Fruit fly (Drosophila melanogaster) whole organism, embryonic: ENCODE results near the gene CG12096.

Source experiments
- ATbp ChIP-seq: fragments of 200-800 bp; sonication (Bioruptor generic); optimal IDR thresholded peaks from 2 replicates; lab custom pipeline; 2017; ENCODE audit warnings: missing biosample characterization, mild to moderate bottlenecking, missing genetic modification characterization, missing genetic modification reagents
- Asciz ChIP-seq: fragments of 200-800 bp; sonication (Bioruptor generic); optimal IDR thresholded peaks from 2 replicates; lab custom pipeline; 2017; ENCODE audit warnings: missing biosample characterization, mild to moderate bottlenecking, missing genetic modification characterization, missing genetic modification reagents
- Blimp-1 ChIP-seq: fragments of 200-800 bp; sonication (Bioruptor generic); optimal IDR thresholded peaks from 3 replicates; lab custom pipeline; 2018; ENCODE audit warnings: missing biosample characterization, missing genetic modification characterization, mild to moderate bottlenecking, moderate library complexity, missing genetic modification reagents
- CG10979 ChIP-seq: fragments of 200-800 bp; sonication (Bioruptor generic); optimal IDR thresholded peaks from 2 replicates; lab custom pipeline; 2018; ENCODE audit warnings: missing biosample characterization, mild to moderate bottlenecking, missing genetic modification characterization, moderate library complexity
- CG12155 ChIP-seq: fragments of 200-800 bp; sonication (Bioruptor generic); optimal IDR thresholded peaks from 3 replicates; lab custom pipeline; 2016; ENCODE audit warnings: missing biosample characterization, missing genetic modification characterization
- CG12659 ChIP-seq: fragments of 200-800 bp; sonication (Bioruptor generic); optimal IDR thresholded peaks from 3 replicates; lab custom pipeline; 2017; ENCODE audit warnings: mild to moderate bottlenecking, missing biosample characterization, missing genetic modification reagents, missing genetic modification characterization
- CG14710 ChIP-seq: fragments of 200-800 bp; sonication (Bioruptor generic); optimal IDR thresholded peaks from 3 replicates; lab custom pipeline; 2019; ENCODE audit warnings: missing biosample characterization, mild to moderate bottlenecking, missing genetic modification characterization, moderate library complexity
- CG15269 ChIP-seq: fragments of 200-800 bp; sonication (Bioruptor generic); optimal IDR thresholded peaks from 2 replicates; lab custom pipeline; 2018; ENCODE audit warnings: missing biosample characterization, mild to moderate bottlenecking, missing genetic modification characterization, moderate library complexity
- CG15479 ChIP-seq: fragments of 200-800 bp; sonication (Bioruptor generic); optimal IDR thresholded peaks from 3 replicates; lab custom pipeline; 2019; ENCODE audit warnings: missing biosample characterization, mild to moderate bottlenecking, missing genetic modification characterization, moderate library complexity
- CG17359 ChIP-seq: fragments of 200-800 bp; sonication (Bioruptor generic); optimal IDR thresholded peaks from 3 replicates; lab custom pipeline; 2018; ENCODE audit warnings: missing biosample characterization, mild to moderate bottlenecking, missing genetic modification characterization, moderate library complexity
- CG17385 ChIP-seq: fragments of 200-800 bp; sonication (Bioruptor generic); optimal IDR thresholded peaks from 3 replicates; lab custom pipeline; 2018; ENCODE audit warnings: missing biosample characterization, mild to moderate bottlenecking, missing genetic modification characterization
- CG17568 ChIP-seq: fragments of 200-800 bp; sonication (Bioruptor generic); optimal IDR thresholded peaks from 2 replicates; lab custom pipeline; 2018; ENCODE audit warnings: missing biosample characterization, mild to moderate bottlenecking, missing genetic modification characterization, moderate library complexity
- CG17612 ChIP-seq: fragments of 200-800 bp; sonication (Bioruptor generic); IDR thresholded peaks from 2 replicates; pipeline ENCODE4 v1.3.6; 2022; ENCODE audit warnings: missing biosample characterization, missing genetic modification characterization
- CG17829 ChIP-seq: fragments of 200-800 bp; optimal IDR thresholded peaks from 2 replicates; lab custom pipeline; 2019; ENCODE audit warnings: missing biosample characterization, mild to moderate bottlenecking, missing genetic modification characterization, moderate library complexity
- CG2129 ChIP-seq: fragments of 200-800 bp; sonication (Bioruptor generic); IDR thresholded peaks from 2 replicates; pipeline ENCODE4 v1.3.6; 2022; ENCODE audit warnings: missing biosample characterization, missing genetic modification characterization; ENCODE audit not compliant: partially characterized antibody
- CG2678 ChIP-seq: fragments of 200-800 bp; sonication (Bioruptor generic); optimal IDR thresholded peaks from 3 replicates; lab custom pipeline; 2019; ENCODE audit warnings: missing biosample characterization, mild to moderate bottlenecking, missing genetic modification characterization, moderate library complexity
- CG2712 ChIP-seq: fragments of 200-800 bp; optimal IDR thresholded peaks from 3 replicates; lab custom pipeline; 2019; ENCODE audit warnings: missing biosample characterization, mild to moderate bottlenecking, missing genetic modification characterization, moderate library complexity
- CG3281 ChIP-seq: fragments of 200-800 bp; sonication (Bioruptor generic); optimal IDR thresholded peaks from 3 replicates; lab custom pipeline; 2017; ENCODE audit warnings: missing biosample characterization, mild to moderate bottlenecking, missing genetic modification characterization
- CG3407 ChIP-seq: fragments of 200-800 bp; sonication (Bioruptor generic); optimal IDR thresholded peaks from 2 replicates; lab custom pipeline; 2018; ENCODE audit warnings: missing biosample characterization, mild to moderate bottlenecking, missing genetic modification characterization
- CG6683 ChIP-seq: fragments of 200-800 bp; sonication (Bioruptor generic); optimal IDR thresholded peaks from 2 replicates; lab custom pipeline; 2017; ENCODE audit warnings: missing biosample characterization, mild to moderate bottlenecking, missing genetic modification characterization, missing genetic modification reagents
- CG6813 ChIP-seq: fragments of 200-800 bp; sonication (Bioruptor generic); optimal IDR thresholded peaks from 2 replicates; lab custom pipeline; 2017; ENCODE audit warnings: missing biosample characterization, missing genetic modification characterization, mild to moderate bottlenecking, moderate library complexity, missing genetic modification reagents
- CG6854 ChIP-seq: fragments of 200-800 bp; sonication (Bioruptor generic); optimal IDR thresholded peaks from 3 replicates; lab custom pipeline; 2017; ENCODE audit warnings: missing biosample characterization, mild to moderate bottlenecking, missing genetic modification characterization
- CoRest ChIP-seq: fragments of 200-800 bp; sonication (Bioruptor generic); optimal IDR thresholded peaks from 3 replicates; lab custom pipeline; 2018; ENCODE audit warnings: missing biosample characterization, mild to moderate bottlenecking, missing genetic modification characterization, moderate library complexity
- D ChIP-seq, 2 experiments: fragments of 200-800 bp in 1 of 2; fragments of >200 bp in 1 of 2; sonication (Bioruptor generic) in 1 of 2; optimal IDR thresholded peaks; 2 replicates in 1 of 2; 3 replicates in 1 of 2; lab custom pipeline; 2017; ENCODE audit warnings: mild to moderate bottlenecking in 1 of 2, missing biosample characterization in 1 of 2, missing genetic modification characterization in 1 of 2, missing genetic modification reagents in 1 of 2
- D19A ChIP-seq: fragments of 200-800 bp; optimal IDR thresholded peaks from 3 replicates; lab custom pipeline; 2019; ENCODE audit warnings: missing biosample characterization, mild to moderate bottlenecking, missing genetic modification characterization, moderate library complexity
- Hmr ChIP-seq: fragments of 200-800 bp; sonication (Bioruptor generic); optimal IDR thresholded peaks from 3 replicates; lab custom pipeline; 2017; ENCODE audit warnings: mild to moderate bottlenecking, missing biosample characterization, missing genetic modification reagents, missing genetic modification characterization
- Hr51 ChIP-seq, 2 experiments: fragments of 200-800 bp; sonication (Bioruptor generic); optimal IDR thresholded peaks; 2 replicates in 1 of 2; 3 replicates in 1 of 2; lab custom pipeline; 2016 to 2018; ENCODE audit warnings: missing biosample characterization in 2 of 2, missing genetic modification characterization in 2 of 2, mild to moderate bottlenecking in 1 of 2, moderate library complexity in 1 of 2
- Max ChIP-seq: fragments of 200-800 bp; sonication (Bioruptor generic); optimal IDR thresholded peaks from 2 replicates; lab custom pipeline; 2016; ENCODE audit warnings: missing biosample characterization, mild to moderate bottlenecking, missing genetic modification characterization
- Oli ChIP-seq: fragments of 200-800 bp; sonication (Bioruptor generic); optimal IDR thresholded peaks from 2 replicates; lab custom pipeline; 2018; ENCODE audit warnings: missing biosample characterization, mild to moderate bottlenecking, missing genetic modification characterization, moderate library complexity
- PHDP ChIP-seq: fragments of 200-800 bp; sonication (Bioruptor generic); optimal IDR thresholded peaks from 3 replicates; lab custom pipeline; 2018; ENCODE audit warnings: missing biosample characterization, mild to moderate bottlenecking, missing genetic modification characterization, moderate library complexity
- Trl ChIP-seq, 3 experiments: fragments of >200 bp in 2 of 3; fragments of 200-800 bp in 1 of 3; sonication (Bioruptor generic) in 1 of 3; optimal IDR thresholded peaks; 2 replicates in 1 of 3; 3 replicates in 2 of 3; lab custom pipeline; 2016 to 2017; ENCODE audit warnings: missing biosample characterization in 1 of 3, missing genetic modification characterization in 1 of 3
- Xrp1 ChIP-seq: fragments of 200-800 bp; sonication (Bioruptor generic); IDR thresholded peaks from 2 replicates; pipeline ENCODE4 v1.3.6; 2022; ENCODE audit warnings: missing biosample characterization, missing genetic modification characterization
- bigmax ChIP-seq: fragments of 200-800 bp; sonication (Bioruptor generic); optimal IDR thresholded peaks from 2 replicates; lab custom pipeline; 2018; ENCODE audit warnings: missing biosample characterization, mild to moderate bottlenecking, missing genetic modification characterization
- caup ChIP-seq: fragments of 200-800 bp; sonication (Bioruptor generic); optimal IDR thresholded peaks from 3 replicates; lab custom pipeline; 2017; ENCODE audit warnings: missing biosample characterization, mild to moderate bottlenecking, missing genetic modification characterization, moderate library complexity; ENCODE audit not compliant: severe bottlenecking
- corto ChIP-seq: fragments of 200-800 bp; sonication (Bioruptor generic); optimal IDR thresholded peaks from 2 replicates; lab custom pipeline; 2016; ENCODE audit warnings: missing biosample characterization, mild to moderate bottlenecking, missing genetic modification characterization, moderate library complexity
- dmrt11E ChIP-seq: fragments of 200-800 bp; sonication (Bioruptor generic); optimal IDR thresholded peaks from 3 replicates; lab custom pipeline; 2018; ENCODE audit warnings: missing biosample characterization, mild to moderate bottlenecking, missing genetic modification characterization, moderate library complexity
- dmrt99B ChIP-seq: fragments of 200-800 bp; sonication (Bioruptor generic); optimal IDR thresholded peaks from 2 replicates; lab custom pipeline; 2018; ENCODE audit warnings: missing biosample characterization, mild to moderate bottlenecking, missing genetic modification characterization, moderate library complexity
- dpn ChIP-seq, 2 experiments: fragments of 200-800 bp; sonication (Bioruptor generic); optimal IDR thresholded peaks; 3 replicates each; lab custom pipeline; 2016; ENCODE audit warnings: missing biosample characterization in 2 of 2, missing genetic modification characterization in 2 of 2
- dysf ChIP-seq: fragments of 200-800 bp; sonication (Bioruptor generic); IDR thresholded peaks from 3 replicates; pipeline ENCODE4 v1.3.6; 2022; ENCODE audit warnings: missing biosample characterization, missing genetic modification characterization
- gcm ChIP-seq: fragments of 200-800 bp; sonication (Bioruptor generic); optimal IDR thresholded peaks from 2 replicates; lab custom pipeline; 2019; ENCODE audit warnings: missing biosample characterization, mild to moderate bottlenecking, missing genetic modification characterization, moderate library complexity
- gsb-n ChIP-seq: fragments of 200-800 bp; sonication (Bioruptor generic); optimal IDR thresholded peaks from 3 replicates; lab custom pipeline; 2018; ENCODE audit warnings: missing biosample characterization, mild to moderate bottlenecking, missing genetic modification characterization
- nmo ChIP-seq: fragments of 200-800 bp; sonication (Bioruptor generic); optimal IDR thresholded peaks from 2 replicates; lab custom pipeline; 2018; ENCODE audit warnings: missing biosample characterization, mild to moderate bottlenecking, missing genetic modification characterization, moderate library complexity
- row ChIP-seq: fragments of 200-800 bp; sonication (Bioruptor generic); IDR thresholded peaks from 3 replicates; pipeline ENCODE4 v1.3.6; 2022; ENCODE audit warnings: missing biosample characterization, missing genetic modification characterization
- sens ChIP-seq: fragments of 200-800 bp; sonication (Bioruptor generic); peaks from one replicate; lab custom pipeline; 2016; ENCODE audit warnings: missing biosample characterization, missing genetic modification characterization
- tap ChIP-seq: fragments of 200-800 bp; optimal IDR thresholded peaks from 3 replicates; lab custom pipeline; 2019; ENCODE audit warnings: missing biosample characterization, mild to moderate bottlenecking, missing genetic modification characterization, moderate library complexity
- trem ChIP-seq: fragments of 200-800 bp; optimal IDR thresholded peaks from 3 replicates; lab custom pipeline; 2019; ENCODE audit warnings: missing biosample characterization, mild to moderate bottlenecking, missing genetic modification characterization, moderate library complexity
- usp ChIP-seq: fragments of >200 bp; optimal IDR thresholded peaks from 2 replicates; lab custom pipeline; 2017; ENCODE audit warnings: missing biosample characterization, missing genetic modification characterization

Gene CG12096

DNA sequence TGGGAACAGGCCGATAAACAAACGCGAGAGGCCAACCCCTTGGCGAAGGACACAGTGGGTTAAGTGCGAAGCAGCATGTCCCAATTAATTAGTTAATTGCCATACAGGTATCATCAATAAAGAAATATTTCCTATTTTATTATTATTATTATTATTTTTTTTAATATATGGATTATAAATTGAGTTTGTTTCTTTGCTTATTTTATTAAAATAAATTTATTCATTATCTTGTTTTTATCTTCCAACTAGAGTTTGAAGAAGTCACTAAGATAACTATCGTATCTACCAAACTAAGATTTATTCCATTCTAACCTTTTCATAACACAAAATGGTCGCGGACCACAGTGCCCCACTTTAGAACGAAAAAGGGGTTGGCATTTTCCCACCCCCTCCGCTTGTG is 48.7 kb downstream of the CG12096 start (continued):
- TF ChIP-seq D19A (peak; percentile 52), usp (GFP tag; lab: Kevin White, UChicago) (no peak), row (GFP tag; lab: Robert Waterston, UW) (peak; percentile 29; the same call in 1 of the 3 replicates), ATbp (GFP tag; lab: Kevin White, UChicago) (peak; percentile 29), CG17385 (GFP tag; lab: Kevin White, UChicago) (peak; percentile 22), bigmax (GFP tag; lab: Kevin White, UChicago) (no peak), corto (GFP tag; lab: Kevin White, UChicago) (no peak), gcm (GFP tag; lab: Kevin White, UChicago) (peak; percentile 3), PHDP (tag; lab: Kevin White, UChicago) (peak; percentile 57), gsb-n (tag; lab: Kevin White, UChicago) (peak; percentile 45), Blimp-1 (GFP tag; lab: Kevin White, UChicago) (peak; percentile 44), CG2678 (tag; lab: Kevin White, UChicago) (peak; percentile 73), dmrt99B (peak; percentile 66), CG14710 (tag; lab: Kevin White, UChicago) (peak; percentile 18), trem (peak; percentile 15), CG6683 (GFP tag; lab: Kevin White, UChicago) (peak; percentile 21), CG17359 (tag; lab: Kevin White, UChicago) (peak; percentile 33), dpn (GFP tag; optimal IDR thresholded peaks at IDR 0.05; lab: Kevin White, UChicago) (no peak), sens (GFP tag; lab: Kevin White, UChicago) (peak; percentile 28), D (optimal IDR thresholded peaks at IDR 0.05; lab: Kevin White, UChicago) (no peak), D (GFP tag; optimal IDR thresholded peaks at IDR 0.05; lab: Kevin White, UChicago) (peak; percentile 13), CG17829 (tag; lab: Kevin White, UChicago) (peak; percentile 32), Trl (optimal IDR thresholded peaks at IDR 0.05; lab: Kevin White, UChicago) (no peak), Trl (GFP tag; optimal IDR thresholded peaks at IDR 0.05; lab: Kevin White, UChicago) (no peak), dysf (GFP tag; lab: Robert Waterston, UW) (peak; percentile 38; the same call in 2 of the 3 replicates), CG2129 (GFP tag; lab: Robert Waterston, UW) (no peak), Xrp1 (GFP tag; lab: Robert Waterston, UW) (peak; percentile 26; the same call in 1 of the 2 replicates), CG17612 (no peak), tap (tag; lab: Kevin White, UChicago) (peak; percentile 9), CG12155 (GFP tag; lab: Kevin White, UChicago) (no peak), CG6813 (GFP tag; lab: Kevin White, UChicago) (peak; percentile 37), CG10979 (peak; percentile 49), Max (GFP tag; lab: Kevin White, UChicago) (no peak), CG6854 (GFP tag; lab: Kevin White, UChicago) (peak; percentile 13), caup (GFP tag; lab: Kevin White, UChicago) (peak; percentile 16), Oli (tag; lab: Kevin White, UChicago) (peak; percentile 26), CG12659 (GFP tag; lab: Kevin White, UChicago) (peak; percentile 21), CG17568 (no peak), CG2712 (tag; lab: Kevin White, UChicago) (peak; percentile 59), CG15269 (tag; lab: Kevin White, UChicago) (peak; percentile 56), CG15479 (GFP tag; lab: Kevin White, UChicago) (no peak), CG3281 (GFP tag; lab: Kevin White, UChicago) (peak; percentile 37), Hr51 (GFP tag; optimal IDR thresholded peaks at IDR 0.05; lab: Kevin White, UChicago) (peak in 1 of 2 experiments; percentile 61), CG3407 (GFP tag; lab: Kevin White, UChicago) (no peak), CoRest (tag; lab: Kevin White, UChicago) (peak; percentile 53), Asciz (peak; percentile 0), Hmr (GFP tag; lab: Kevin White, UChicago) (peak; percentile 59), dmrt11E (tag; lab: Kevin White, UChicago) (peak; percentile 10), nmo (GFP tag; lab: Kevin White, UChicago) (peak; percentile 46)
